Fruit fly (Drosophila melanogaster) whole organism, embryonic: ENCODE data around the gene CG31683.

Experiments
- Atf-2 ChIP-seq: fragments of 200-800 bp; sonication (Bioruptor generic); optimal IDR thresholded peaks from 2 replicates; lab custom pipeline; 2016; ENCODE audit warnings: missing biosample characterization, missing genetic modification characterization
- Atf3 ChIP-seq: fragments of 200-800 bp; sonication (Bioruptor generic); optimal IDR thresholded peaks from 3 replicates; lab custom pipeline; 2016; ENCODE audit warnings: missing biosample characterization, missing genetic modification characterization
- Bgb ChIP-seq: fragments of 200-800 bp; sonication (Bioruptor generic); IDR thresholded peaks from 2 replicates; pipeline ENCODE4 v1.3.6; 2022; ENCODE audit warnings: missing biosample characterization, missing genetic modification characterization; ENCODE audit not compliant: partially characterized antibody
- CG13287 ChIP-seq: fragments of 200-800 bp; sonication (Bioruptor generic); IDR thresholded peaks from 2 replicates; pipeline ENCODE4 v1.3.6; 2022; ENCODE audit warnings: missing biosample characterization, missing genetic modification characterization; ENCODE audit not compliant: partially characterized antibody
- CG13296 ChIP-seq: fragments of 200-800 bp; sonication (Bioruptor generic); optimal IDR thresholded peaks from 3 replicates; lab custom pipeline; 2018; ENCODE audit warnings: missing biosample characterization, mild to moderate bottlenecking, missing genetic modification characterization
- CG13775 ChIP-seq: fragments of 200-800 bp; sonication (Bioruptor generic); optimal IDR thresholded peaks from 3 replicates; lab custom pipeline; 2017; ENCODE audit warnings: missing biosample characterization, mild to moderate bottlenecking, missing genetic modification characterization
- CG1647 ChIP-seq: fragments of 200-800 bp; sonication (Bioruptor generic); optimal IDR thresholded peaks from 3 replicates; lab custom pipeline; 2016; ENCODE audit warnings: missing biosample characterization, missing genetic modification characterization
- CG18599 ChIP-seq: fragments of 200-800 bp; sonication (Bioruptor generic); optimal IDR thresholded peaks from 3 replicates; lab custom pipeline; 2017; ENCODE audit warnings: missing biosample characterization, missing genetic modification characterization, mild to moderate bottlenecking, moderate library complexity, missing genetic modification reagents
- CG2120 ChIP-seq: fragments of 200-800 bp; sonication (Bioruptor generic); optimal IDR thresholded peaks from 3 replicates; lab custom pipeline; 2016; ENCODE audit warnings: missing biosample characterization, missing genetic modification characterization
- CG2199 ChIP-seq: fragments of 200-800 bp; sonication (Bioruptor generic); IDR thresholded peaks from 3 replicates; pipeline ENCODE4 v1.3.6; 2022; ENCODE audit warnings: missing biosample characterization, missing genetic modification characterization
- CG3065 ChIP-seq: fragments of 200-800 bp; sonication (Bioruptor generic); optimal IDR thresholded peaks from 2 replicates; lab custom pipeline; 2016; ENCODE audit warnings: missing biosample characterization, missing genetic modification characterization
- CG31365 ChIP-seq: fragments of 200-800 bp; sonication (Bioruptor generic); optimal IDR thresholded peaks from 2 replicates; lab custom pipeline; 2018; ENCODE audit warnings: missing biosample characterization, mild to moderate bottlenecking, missing genetic modification characterization
- CG32772 ChIP-seq: fragments of 200-800 bp; sonication (Bioruptor generic); IDR thresholded peaks from 2 replicates; pipeline ENCODE4 v1.3.6; 2022; ENCODE audit warnings: missing biosample characterization, missing genetic modification characterization
- CG33213 ChIP-seq: fragments of 200-800 bp; sonication (Bioruptor generic); optimal IDR thresholded peaks from 3 replicates; lab custom pipeline; 2016; ENCODE audit warnings: missing biosample characterization, missing genetic modification characterization
- CG3726 ChIP-seq: fragments of 200-800 bp; sonication (Bioruptor generic); IDR thresholded peaks from 3 replicates; pipeline ENCODE4, ENCODE4 v1.3.6; 2022; ENCODE audit warnings: missing biosample characterization, missing genetic modification characterization
- CG6791 ChIP-seq: fragments of 200-800 bp; sonication (Bioruptor generic); IDR thresholded peaks from 3 replicates; pipeline ENCODE4 v1.3.6; 2022; ENCODE audit warnings: missing biosample characterization, missing genetic modification characterization; ENCODE audit not compliant: partially characterized antibody
- CG7745 ChIP-seq: fragments of 200-800 bp; sonication (Bioruptor generic); optimal IDR thresholded peaks from 2 replicates; lab custom pipeline; 2018; ENCODE audit warnings: missing biosample characterization, mild to moderate bottlenecking, missing genetic modification characterization, moderate library complexity
- CG7963 ChIP-seq: fragments of 200-800 bp; sonication (Bioruptor generic); IDR thresholded peaks from 3 replicates; pipeline ENCODE4 v1.3.6; 2022; ENCODE audit warnings: missing biosample characterization, missing genetic modification characterization; ENCODE audit not compliant: partially characterized antibody
- CG8290 ChIP-seq, 3 experiments: fragments of 200-800 bp; sonication (Bioruptor generic); optimal IDR thresholded peaks; 2 replicates each; lab custom pipeline; 2016 to 2019; ENCODE audit warnings: missing biosample characterization in 3 of 3, missing genetic modification characterization in 3 of 3, mild to moderate bottlenecking in 2 of 3, moderate library complexity in 1 of 3
- CG9727 ChIP-seq: fragments of 200-800 bp; sonication (Bioruptor generic); optimal IDR thresholded peaks from 3 replicates; lab custom pipeline; 2017; ENCODE audit warnings: missing biosample characterization, mild to moderate bottlenecking, missing genetic modification characterization
- CG9797 ChIP-seq: fragments of 200-800 bp; sonication (Bioruptor generic); optimal IDR thresholded peaks from 3 replicates; lab custom pipeline; 2018; ENCODE audit warnings: missing biosample characterization, mild to moderate bottlenecking, missing genetic modification characterization
- CG9817 ChIP-seq: fragments of 200-800 bp; sonication (Bioruptor generic); optimal IDR thresholded peaks from 2 replicates; lab custom pipeline; 2018; ENCODE audit warnings: missing biosample characterization, mild to moderate bottlenecking, missing genetic modification characterization, moderate library complexity
- CoRest ChIP-seq: fragments of 200-800 bp; sonication (Bioruptor generic); optimal IDR thresholded peaks from 3 replicates; lab custom pipeline; 2018; ENCODE audit warnings: missing biosample characterization, mild to moderate bottlenecking, missing genetic modification characterization, moderate library complexity
- Dp ChIP-seq: fragments of 200-800 bp; sonication (Bioruptor generic); optimal IDR thresholded peaks from 2 replicates; lab custom pipeline; 2018; ENCODE audit warnings: missing biosample characterization, mild to moderate bottlenecking, missing genetic modification characterization, moderate library complexity
- Dref ChIP-seq: fragments of 200-800 bp; sonication (Bioruptor generic); IDR thresholded peaks from 2 replicates; pipeline ENCODE4 v1.3.6; 2022; ENCODE audit warnings: missing biosample characterization, missing genetic modification characterization
- E2f2 ChIP-seq: fragments of 200-800 bp; sonication (Bioruptor generic); IDR thresholded peaks from 2 replicates; pipeline ENCODE4 v1.3.6; 2022; ENCODE audit warnings: missing biosample characterization, missing genetic modification characterization
- Fer2 ChIP-seq: fragments of 200-800 bp; sonication (Bioruptor generic); optimal IDR thresholded peaks from 2 replicates; lab custom pipeline; 2018; ENCODE audit warnings: missing biosample characterization, mild to moderate bottlenecking, missing genetic modification characterization, moderate library complexity
- Gug ChIP-seq: fragments of 200-800 bp; sonication (Bioruptor generic); IDR thresholded peaks from 4 replicates; pipeline ENCODE4 v1.3.6; 2022; ENCODE audit warnings: missing biosample characterization, missing genetic modification characterization
- HmgD ChIP-seq: fragments of 200-800 bp; sonication (Bioruptor generic); optimal IDR thresholded peaks from 3 replicates; lab custom pipeline; 2016; ENCODE audit warnings: missing biosample characterization, missing genetic modification characterization
- HmgZ ChIP-seq: fragments of 200-800 bp; sonication (Bioruptor generic); optimal IDR thresholded peaks from 2 replicates; lab custom pipeline; 2018; ENCODE audit warnings: missing biosample characterization, mild to moderate bottlenecking, missing genetic modification characterization
- Hmr ChIP-seq: fragments of 200-800 bp; sonication (Bioruptor generic); optimal IDR thresholded peaks from 3 replicates; lab custom pipeline; 2017; ENCODE audit warnings: mild to moderate bottlenecking, missing biosample characterization, missing genetic modification reagents, missing genetic modification characterization
- Hsf ChIP-seq: fragments of 200-800 bp; sonication (Bioruptor generic); optimal IDR thresholded peaks from 3 replicates; lab custom pipeline; 2016; ENCODE audit warnings: missing biosample characterization, missing genetic modification characterization
- Nf-YA ChIP-seq: fragments of 200-800 bp; sonication (Bioruptor generic); IDR thresholded peaks from 2 replicates; pipeline ENCODE4 v1.3.6; 2022; ENCODE audit warnings: missing biosample characterization, missing genetic modification characterization
- NfI ChIP-seq: fragments of 200-800 bp; sonication (Bioruptor generic); optimal IDR thresholded peaks from 3 replicates; lab custom pipeline; 2018; ENCODE audit warnings: missing biosample characterization, mild to moderate bottlenecking, missing genetic modification characterization, moderate library complexity
- Pdp1 ChIP-seq, 2 experiments: fragments of 200-800 bp; sonication (Bioruptor generic); optimal IDR thresholded peaks; 3 replicates each; lab custom pipeline; 2016; ENCODE audit warnings: missing biosample characterization in 2 of 2, missing genetic modification characterization in 2 of 2, mild to moderate bottlenecking in 1 of 2, moderate library complexity in 1 of 2
- Xbp1 ChIP-seq: fragments of 200-800 bp; sonication (Bioruptor generic); optimal IDR thresholded peaks from 3 replicates; lab custom pipeline; 2016; ENCODE audit warnings: missing biosample characterization, mild to moderate bottlenecking, missing genetic modification characterization
- amos ChIP-seq: fragments of 200-800 bp; sonication (Bioruptor generic); IDR thresholded peaks from 2 replicates; pipeline ENCODE4 v1.3.6; 2022; ENCODE audit warnings: missing biosample characterization, missing genetic modification characterization; ENCODE audit not compliant: partially characterized antibody
- aop ChIP-seq: fragments of 200-800 bp; sonication (Bioruptor generic); IDR thresholded peaks from 2 replicates; pipeline ENCODE4 v1.3.6; 2022; ENCODE audit warnings: missing biosample characterization, missing genetic modification characterization
- ara ChIP-seq: fragments of 200-800 bp; sonication (Bioruptor generic); IDR thresholded peaks from 2 replicates; pipeline ENCODE4 v1.3.6; 2022; ENCODE audit warnings: missing biosample characterization, missing genetic modification characterization
- ash1 ChIP-seq: fragments of 200-800 bp; sonication (Bioruptor generic); optimal IDR thresholded peaks from 2 replicates; lab custom pipeline; 2018; ENCODE audit warnings: missing biosample characterization, mild to moderate bottlenecking, missing genetic modification characterization
- az2 ChIP-seq: fragments of 200-800 bp; sonication (Bioruptor generic); optimal IDR thresholded peaks from 3 replicates; lab custom pipeline; 2016; ENCODE audit warnings: missing biosample characterization, missing genetic modification characterization
- caup ChIP-seq: fragments of 200-800 bp; sonication (Bioruptor generic); optimal IDR thresholded peaks from 3 replicates; lab custom pipeline; 2017; ENCODE audit warnings: missing biosample characterization, mild to moderate bottlenecking, missing genetic modification characterization, moderate library complexity; ENCODE audit not compliant: severe bottlenecking
- crol ChIP-seq: fragments of 200-800 bp; sonication (Bioruptor generic); IDR thresholded peaks from 2 replicates; pipeline ENCODE4 v1.3.6; 2022; ENCODE audit warnings: missing biosample characterization, missing genetic modification characterization
- eyg ChIP-seq: fragments of 200-800 bp; sonication (Bioruptor generic); optimal IDR thresholded peaks from 3 replicates; lab custom pipeline; 2016; ENCODE audit warnings: missing biosample characterization, missing genetic modification characterization
- fd3F ChIP-seq: fragments of 200-800 bp; sonication (Bioruptor generic); optimal IDR thresholded peaks from 2 replicates; lab custom pipeline; 2018; ENCODE audit warnings: missing biosample characterization, mild to moderate bottlenecking, missing genetic modification characterization, moderate library complexity
- hbn ChIP-seq: fragments of 200-800 bp; sonication (Bioruptor generic); IDR thresholded peaks from 2 replicates; pipeline ENCODE4 v1.3.6; 2022; ENCODE audit warnings: missing biosample characterization, missing genetic modification characterization; ENCODE audit not compliant: partially characterized antibody
- mld ChIP-seq: fragments of 200-800 bp; sonication (Bioruptor generic); IDR thresholded peaks from 3 replicates; pipeline ENCODE4 v1.3.6; 2022; ENCODE audit warnings: missing biosample characterization, missing genetic modification characterization; ENCODE audit not compliant: partially characterized antibody
- nerfin-2 ChIP-seq: fragments of 200-800 bp; sonication (Bioruptor generic); IDR thresholded peaks from 2 replicates; pipeline ENCODE4 v1.3.6; 2022; ENCODE audit warnings: missing biosample characterization, missing genetic modification characterization; ENCODE audit not compliant: partially characterized antibody
- tgo ChIP-seq: fragments of 200-800 bp; sonication (Bioruptor generic); IDR thresholded peaks from 3 replicates; pipeline ENCODE4 v1.3.6; 2022; ENCODE audit warnings: missing biosample characterization, missing genetic modification characterization
- yki ChIP-seq: fragments of >200 bp; optimal IDR thresholded peaks from 3 replicates; lab custom pipeline; 2018

Gene CG31683

DNA sequence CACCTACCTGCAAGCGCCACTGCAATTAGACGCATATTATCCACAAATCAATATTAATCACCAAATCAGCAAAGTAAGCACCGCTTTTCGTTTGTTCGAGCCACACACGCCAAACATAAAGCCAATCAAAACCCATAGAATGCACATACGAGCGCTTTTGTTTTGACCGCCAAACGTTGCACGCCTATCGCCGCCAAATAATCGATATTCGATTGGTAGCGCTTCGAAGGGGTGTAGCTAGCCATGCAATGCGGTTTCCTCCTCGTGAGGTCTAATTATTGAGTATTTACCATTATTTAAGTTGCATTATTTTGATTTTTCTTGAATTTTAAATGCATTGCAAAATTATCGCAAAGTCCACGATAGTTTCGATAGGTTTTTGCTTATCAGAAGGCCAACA is 22.4 kb downstream of the CG31683 start (continued):
- TF ChIP-seq CG31365 (tag; lab: Kevin White, UChicago) (no peak), Gug (GFP tag; lab: Robert Waterston, UW) (no peak), CG18599 (GFP tag; lab: Kevin White, UChicago) (no peak), eyg (GFP tag; lab: Kevin White, UChicago) (no peak), Nf-YA (GFP tag; lab: Robert Waterston, UW) (no peak), CG33213 (GFP tag; lab: Kevin White, UChicago) (no peak), yki (lab: Kevin White, UChicago) (no peak), aop (GFP tag; lab: Robert Waterston, UW) (no peak), Atf-2 (no peak), Dp (GFP tag; lab: Kevin White, UChicago) (peak; percentile 79), tgo (GFP tag; lab: Robert Waterston, UW) (no peak), Xbp1 (GFP tag; lab: Kevin White, UChicago) (no peak), ash1 (GFP tag; lab: Kevin White, UChicago) (no peak), CG9817 (tag; lab: Kevin White, UChicago) (no peak), CG2199 (GFP tag; lab: Robert Waterston, UW) (no peak), NfI (no peak), nerfin-2 (peak; percentile 89), caup (GFP tag; lab: Kevin White, UChicago) (no peak), CoRest (tag; lab: Kevin White, UChicago) (no peak), mld (GFP tag; lab: Robert Waterston, UW) (peak; percentile 60; the same call in 1 of the 3 replicates), amos (GFP tag; lab: Robert Waterston, UW) (peak; percentile 51; the same call in 1 of the 2 replicates), CG9797 (GFP tag; lab: Kevin White, UChicago) (no peak), HmgZ (tag; lab: Kevin White, UChicago) (no peak), Atf3 (no peak), az2 (no peak), CG8290 (GFP tag; optimal IDR thresholded peaks at IDR 0.05; lab: Kevin White, UChicago) (peak; percentile 43), CG8290 (tag; optimal IDR thresholded peaks at IDR 0.05; lab: Kevin White, UChicago) (no peak), E2f2 (GFP tag; lab: Robert Waterston, UW) (peak; percentile 90), ara (no peak), Hsf (GFP tag; lab: Kevin White, UChicago) (no peak), Fer2 (tag; lab: Kevin White, UChicago) (no peak), HmgD (GFP tag; lab: Kevin White, UChicago) (no peak), crol (GFP tag; lab: Robert Waterston, UW) (no peak), CG6791 (GFP tag; lab: Robert Waterston, UW) (peak; percentile 79), Pdp1 (GFP tag; optimal IDR thresholded peaks at IDR 0.05; lab: Kevin White, UChicago) (no peak), CG7963 (peak; percentile 63; the same call in 1 of the 3 replicates), CG9727 (no peak), Bgb (GFP tag; lab: Robert Waterston, UW) (peak; percentile 65), hbn (peak; percentile 51; the same call in 1 of the 2 replicates), Dref (GFP tag; lab: Robert Waterston, UW) (peak; percentile 66), CG3726 (no peak), fd3F (GFP tag; lab: Kevin White, UChicago) (no peak), CG13775 (GFP tag; lab: Kevin White, UChicago) (no peak), Hmr (GFP tag; lab: Kevin White, UChicago) (no peak), CG13296 (GFP tag; lab: Kevin White, UChicago) (no peak), CG7745 (tag; lab: Kevin White, UChicago) (no peak), CG3065 (no peak), CG13287 (GFP tag; lab: Robert Waterston, UW) (peak; percentile 82), CG1647 (GFP tag; lab: Kevin White, UChicago) (no peak), CG32772 (GFP tag; lab: Robert Waterston, UW) (no peak), CG2120 (GFP tag; lab: Kevin White, UChicago) (no peak)
